Worm (Caenorhabditis elegans) whole organism, L3 larva: ENCODE data around the gene pes-23.
"Not testable (repeated sequence)": the region's sequence is repeated elsewhere in the genome, so short reads cannot be mapped to it uniquely, and the experiment has no call there.

ENCODE experiments used
- R02D3.7 ChIP-seq: fragments of 150-350 bp; optimal IDR thresholded peaks from 2 replicates; lab custom pipeline; 2014; ENCODE audit warnings: missing biosample characterization, missing genetic modification characterization
- ZK546.5 ChIP-seq: sonication (generic microtip); optimal IDR thresholded peaks from 2 replicates; lab custom pipeline; 2017; ENCODE audit warnings: missing biosample characterization, missing genetic modification characterization
- aly-2 ChIP-seq: fragments of 150-350 bp; optimal IDR thresholded peaks from 2 replicates; lab custom pipeline; 2014; ENCODE audit warnings: missing biosample characterization, missing genetic modification characterization
- ceh-16 ChIP-seq: sonication (generic microtip); optimal IDR thresholded peaks from 2 replicates; lab custom pipeline; 2017; ENCODE audit warnings: missing biosample characterization, missing genetic modification characterization
- ceh-28 ChIP-seq: fragments of 150-350 bp; optimal IDR thresholded peaks from 2 replicates; lab custom pipeline; 2014; ENCODE audit warnings: missing biosample characterization, missing genetic modification reagents, missing genetic modification characterization
- ceh-82 ChIP-seq: fragments of 150-350 bp; optimal IDR thresholded peaks from 2 replicates; lab custom pipeline; 2014; ENCODE audit warnings: missing biosample characterization, missing genetic modification characterization
- ceh-9 ChIP-seq: sonication (generic microtip); optimal IDR thresholded peaks from 2 replicates; lab custom pipeline; 2018; ENCODE audit warnings: missing biosample characterization, missing genetic modification characterization
- daf-12 ChIP-seq: fragments of 150-350 bp; optimal IDR thresholded peaks from 2 replicates; lab custom pipeline; 2014; ENCODE audit warnings: missing biosample characterization, missing genetic modification reagents, missing genetic modification characterization
- egl-27 ChIP-seq: sonication (generic microtip); optimal IDR thresholded peaks from 4 replicates; lab custom pipeline; 2017; ENCODE audit warnings: missing biosample characterization, missing genetic modification reagents, missing genetic modification characterization
- egl-5 ChIP-seq: fragments of 150-350 bp; optimal IDR thresholded peaks from 2 replicates; lab custom pipeline; 2017; ENCODE audit warnings: missing biosample characterization, missing genetic modification reagents, missing genetic modification characterization, inconsistent platforms
- elt-1 ChIP-seq: fragments of 150-350 bp; optimal IDR thresholded peaks from 2 replicates; lab custom pipeline; 2014; ENCODE audit warnings: missing biosample characterization, missing genetic modification characterization
- elt-2 ChIP-seq: sonication (generic microtip); optimal IDR thresholded peaks from 2 replicates; lab custom pipeline; 2016; ENCODE audit warnings: missing genetic modification reagents, mild to moderate bottlenecking, missing genetic modification characterization, missing compliant biosample characterization
- eor-1 ChIP-seq, 2 experiments: fragments of 150-350 bp; optimal IDR thresholded peaks; 2 replicates each; lab custom pipeline; 2014 to 2018; ENCODE audit warnings: missing biosample characterization in 2 of 2, missing genetic modification characterization in 2 of 2
- fkh-10 ChIP-seq: sonication (generic microtip); optimal IDR thresholded peaks from 2 replicates; lab custom pipeline; 2017; ENCODE audit warnings: missing biosample characterization, missing genetic modification reagents, missing genetic modification characterization
- fkh-2 ChIP-seq: fragments of 150-350 bp; optimal IDR thresholded peaks from 2 replicates; lab custom pipeline; 2014; ENCODE audit warnings: missing biosample characterization, missing genetic modification reagents, missing genetic modification characterization
- jun-1 ChIP-seq: fragments of 150-350 bp; optimal IDR thresholded peaks from 2 replicates; lab custom pipeline; 2014; ENCODE audit warnings: missing biosample characterization, missing genetic modification reagents, missing genetic modification characterization
- lin-15B ChIP-seq: fragments of 150-350 bp; optimal IDR thresholded peaks from 2 replicates; lab custom pipeline; 2014; ENCODE audit warnings: missing biosample characterization, missing genetic modification characterization
- lin-39 ChIP-seq: fragments of 150-350 bp; optimal IDR thresholded peaks from 2 replicates; lab custom pipeline; 2018; ENCODE audit warnings: missing biosample characterization, missing genetic modification reagents, missing genetic modification characterization
- lsy-12 ChIP-seq: sonication (generic microtip); optimal IDR thresholded peaks from 2 replicates; lab custom pipeline; 2016; ENCODE audit warnings: mild to moderate bottlenecking, missing genetic modification characterization, missing compliant biosample characterization
- mdl-1 ChIP-seq: fragments of 150-350 bp; optimal IDR thresholded peaks from 2 replicates; lab custom pipeline; 2014; ENCODE audit warnings: missing biosample characterization, missing genetic modification characterization
- mml-1 ChIP-seq: fragments of 150-350 bp; sonication (generic microtip); optimal IDR thresholded peaks from 3 replicates; lab custom pipeline; 2014; ENCODE audit warnings: missing biosample characterization, missing genetic modification characterization
- nhr-11 ChIP-seq: fragments of 150-350 bp; optimal IDR thresholded peaks from 2 replicates; lab custom pipeline; 2014; ENCODE audit warnings: missing biosample characterization, missing genetic modification characterization
- nhr-23 ChIP-seq: fragments of 150-350 bp; optimal IDR thresholded peaks from 2 replicates; lab custom pipeline; 2014; ENCODE audit warnings: missing biosample characterization, missing genetic modification reagents, missing genetic modification characterization
- nhr-25 ChIP-seq: sonication (generic microtip); optimal IDR thresholded peaks from 2 replicates; lab custom pipeline; 2017; ENCODE audit warnings: missing biosample characterization, missing genetic modification characterization
- nhr-43 ChIP-seq: sonication (generic microtip); optimal IDR thresholded peaks from 2 replicates; lab custom pipeline; 2016; ENCODE audit warnings: mild to moderate bottlenecking, missing genetic modification characterization, missing compliant biosample characterization; ENCODE audit not compliant: poor library complexity, severe bottlenecking
- nhr-67 ChIP-seq: fragments of 150-350 bp; optimal IDR thresholded peaks from 2 replicates; lab custom pipeline; 2014; ENCODE audit warnings: missing biosample characterization, missing genetic modification characterization
- nhr-76 ChIP-seq: fragments of 150-350 bp; sonication (generic microtip); optimal IDR thresholded peaks from 5 replicates; lab custom pipeline; 2014; ENCODE audit warnings: missing biosample characterization, missing genetic modification characterization
- nhr-77 ChIP-seq: fragments of 150-350 bp; optimal IDR thresholded peaks from 2 replicates; lab custom pipeline; 2014; ENCODE audit warnings: missing biosample characterization, missing genetic modification characterization
- pha-4 ChIP-seq: fragments of 150-350 bp; optimal IDR thresholded peaks from 2 replicates; lab custom pipeline; 2014; ENCODE audit warnings: missing biosample characterization, missing genetic modification reagents, missing genetic modification characterization
- pqm-1 ChIP-seq: fragments of 150-350 bp; optimal IDR thresholded peaks from 2 replicates; lab custom pipeline; 2017; ENCODE audit warnings: missing biosample characterization, missing genetic modification characterization, inconsistent platforms
- sea-2 ChIP-seq: fragments of 150-350 bp; sonication (generic microtip); optimal IDR thresholded peaks from 4 replicates; lab custom pipeline; 2014; ENCODE audit warnings: missing biosample characterization, missing genetic modification reagents, missing genetic modification characterization
- skn-1 ChIP-seq: fragments of 150-350 bp; optimal IDR thresholded peaks from 2 replicates; lab custom pipeline; 2014; ENCODE audit warnings: missing biosample characterization, missing genetic modification characterization
- snpc-4 ChIP-seq: fragments of 150-350 bp; optimal IDR thresholded peaks from 2 replicates; lab custom pipeline; 2014; ENCODE audit warnings: missing biosample characterization, missing genetic modification characterization
- unc-39 ChIP-seq: sonication (generic microtip); optimal IDR thresholded peaks from 4 replicates; lab custom pipeline; 2017; ENCODE audit warnings: missing biosample characterization, missing genetic modification characterization
- zag-1 ChIP-seq: fragments of 150-350 bp; optimal IDR thresholded peaks from 2 replicates; lab custom pipeline; 2014; ENCODE audit warnings: missing biosample characterization, missing genetic modification characterization
- ztf-11 ChIP-seq: fragments of 150-350 bp; optimal IDR thresholded peaks from 2 replicates; lab custom pipeline; 2014; ENCODE audit warnings: missing biosample characterization, missing genetic modification characterization

Gene pes-23

DNA sequence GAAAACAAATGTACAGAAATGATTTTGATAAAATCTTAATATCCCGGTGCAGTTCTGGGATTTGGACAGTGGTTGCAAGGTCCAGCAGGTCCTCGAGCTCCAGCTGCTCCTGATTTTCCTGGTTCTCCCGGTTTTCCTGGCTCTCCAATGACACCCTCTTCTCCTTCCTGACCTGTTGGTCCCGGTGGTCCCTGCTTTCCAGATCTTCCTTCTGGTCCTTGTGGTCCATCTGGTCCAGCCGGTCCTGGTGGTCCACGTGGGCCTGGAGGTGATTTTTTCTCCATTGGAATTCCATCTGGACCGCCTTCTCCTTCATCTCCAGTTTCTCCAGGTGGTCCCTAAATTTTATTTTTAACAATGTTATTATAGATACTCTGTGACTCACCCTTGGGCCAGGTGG lies 25.9 kb upstream of the pes-23 start:
- TF ChIP-seq nhr-77 (tag; lab: Kevin White, UChicago) (no peak), nhr-67 (tag; lab: Kevin White, UChicago) (no peak), nhr-23 (tag; lab: Kevin White, UChicago) (no peak), ceh-16 (tag; lab: Kevin White, UChicago) (no peak), ceh-28 (tag; lab: Kevin White, UChicago) (no peak), elt-2 (tag; lab: Kevin White, UChicago) (no peak), nhr-25 (tag; lab: Kevin White, UChicago) (no peak), pqm-1 (no peak), fkh-2 (tag; lab: Kevin White, UChicago) (no peak), zag-1 (tag; lab: Kevin White, UChicago) (no peak), lsy-12 (tag; lab: Kevin White, UChicago) (no peak), snpc-4 (tag; lab: Kevin White, UChicago) (no peak), R02D3.7 (tag; lab: Kevin White, UChicago) (no peak), nhr-43 (no peak), mml-1 (tag; lab: Kevin White, UChicago) (no peak), egl-27 (tag; lab: Kevin White, UChicago) (no peak)

DNA sequence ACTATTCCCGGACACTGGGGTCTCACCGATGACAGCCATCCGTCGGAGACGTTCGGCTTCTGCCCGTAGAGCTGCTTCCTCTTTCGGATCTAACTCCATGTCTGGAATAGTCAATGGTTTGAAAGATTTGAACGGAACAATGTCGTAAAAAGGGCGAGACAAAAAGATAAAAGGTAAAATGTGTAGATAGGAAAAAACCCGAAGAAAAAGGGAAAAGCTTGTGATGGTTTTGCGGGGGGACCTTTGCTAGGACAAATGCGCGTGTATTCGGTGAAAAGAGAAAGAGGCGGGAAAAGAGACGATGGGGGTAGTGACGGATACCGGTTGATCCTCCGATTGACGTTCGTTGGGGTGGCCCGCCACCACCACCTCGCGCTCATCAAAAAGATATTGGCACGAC lies 23.7 kb upstream of the pes-23 start, which contains the start of gene col-173:
Gene col-173, minus strand, starts transcription at position 101 of the 400 bp plus-strand sequence.
- TF ChIP-seq unc-39 (no peak), daf-12 (tag; lab: Kevin White, UChicago) (no peak), jun-1 (tag; lab: Kevin White, UChicago) (no peak), ceh-9 (tag; lab: Kevin White, UChicago) (no peak)

DNA sequence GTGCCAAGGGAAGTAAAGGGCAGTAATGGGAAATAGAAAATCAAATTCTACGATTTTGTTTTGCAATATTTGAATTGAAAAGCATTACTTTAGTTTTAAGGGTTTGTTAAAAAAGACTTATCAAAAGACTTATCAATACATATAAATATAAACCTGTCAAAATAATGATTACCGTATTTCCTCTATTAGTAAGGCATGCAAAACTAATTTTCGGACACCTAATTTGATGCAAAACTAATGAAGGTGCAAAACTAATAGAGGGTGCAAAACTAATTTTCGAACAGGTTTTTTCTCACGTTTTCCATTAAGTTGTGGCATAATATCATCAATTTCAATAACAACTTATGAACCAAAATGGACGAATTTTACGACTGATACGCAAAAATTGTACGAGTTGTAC lies 19.4 kb upstream of the pes-23 start, which contains the start of gene F41C6.6:
Gene F41C6.6, minus strand, starts transcription at position 101 of the 400 bp plus-strand sequence.
- not testable (repeated sequence) for TF ChIP-seq nhr-11, elt-2, lsy-12 (tag; lab: Kevin White, UChicago)
- TF ChIP-seq, all 47 proteins: peak for 0; not testable (repeated sequence) for 47

DNA sequence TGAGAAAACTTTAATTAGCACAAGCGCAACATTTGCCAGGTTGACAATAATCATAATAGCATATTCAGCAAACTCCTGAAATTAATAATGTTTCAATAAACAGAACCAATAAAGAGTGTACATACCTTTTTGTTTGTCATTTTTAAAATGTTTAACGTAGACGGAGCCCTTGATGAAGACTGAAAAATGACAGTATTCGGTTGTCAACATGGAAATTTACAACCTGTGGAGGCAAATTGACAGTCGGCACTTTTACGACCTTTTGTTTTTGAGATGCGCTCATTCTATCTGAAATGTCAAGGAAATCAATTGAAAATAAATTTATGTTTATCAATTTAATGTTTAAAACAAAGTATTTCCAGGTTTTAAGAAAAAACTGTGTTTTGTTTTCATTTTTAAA lies 16.7 kb upstream of the pes-23 start:
- TF ChIP-seq elt-2 (tag; lab: Kevin White, UChicago): peak; percentile 59
- TF ChIP-seq zag-1 (tag; lab: Kevin White, UChicago): no peak
- peak; percentile 5 for TF ChIP-seq pqm-1
- peak; percentile 48 for TF ChIP-seq pha-4 (tag; lab: Kevin White, UChicago)
- TF ChIP-seq unc-39: no peak
- no peak for TF ChIP-seq lin-39 (tag; lab: Kevin White, UChicago)
- no peak for TF ChIP-seq nhr-67 (tag; lab: Kevin White, UChicago)
- TF ChIP-seq elt-1 (tag; lab: Kevin White, UChicago): no peak
- TF ChIP-seq, all 47 proteins: peak for 3

DNA sequence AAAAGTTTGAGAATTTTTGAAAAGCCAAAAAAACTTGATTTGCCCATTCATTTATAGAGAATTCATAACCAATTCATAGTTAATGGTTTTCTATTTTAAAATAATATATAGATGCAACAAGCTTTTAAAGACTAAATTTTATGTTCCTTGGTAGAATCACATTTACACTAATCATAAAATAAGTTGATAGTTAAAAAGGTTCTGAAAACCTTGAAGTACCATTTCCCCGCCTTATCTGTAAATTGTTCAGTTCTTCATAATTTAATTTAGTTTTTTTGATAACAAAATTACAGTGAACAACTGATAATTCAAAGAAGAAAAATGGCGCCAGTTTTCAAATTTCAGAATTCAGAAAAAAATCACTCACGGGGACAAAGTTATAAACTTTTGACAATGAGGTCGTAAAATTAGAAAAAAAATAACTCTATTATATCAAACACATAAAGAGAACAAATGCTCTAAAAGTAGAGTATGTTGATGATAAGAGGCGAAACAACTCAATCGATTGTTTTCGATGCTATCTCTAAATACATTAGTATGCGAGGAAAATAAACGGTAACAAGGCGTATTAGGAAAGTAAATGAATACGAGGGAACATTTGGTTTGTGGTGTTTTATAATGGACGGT lies 15.8 kb upstream of the pes-23 start, which contains the start of gene F41C6.7:
Gene F41C6.7, minus strand, starts transcription at position 51 of the 627 bp plus-strand sequence.
- no peak for TF ChIP-seq ceh-82 (tag; lab: Kevin White, UChicago)
- peak; percentile 88 for TF ChIP-seq elt-2 (tag; lab: Kevin White, UChicago)
- no peak for TF ChIP-seq skn-1 (tag; lab: Kevin White, UChicago)
- no peak for TF ChIP-seq R02D3.7 (tag; lab: Kevin White, UChicago)
- no peak for TF ChIP-seq nhr-23 (tag; lab: Kevin White, UChicago)
- no peak for TF ChIP-seq lin-15B (tag; lab: Kevin White, UChicago)
- TF ChIP-seq nhr-76 (tag; lab: Kevin White, UChicago): no peak
- peak; percentile 72 for TF ChIP-seq pqm-1
- no peak for TF ChIP-seq lsy-12 (tag; lab: Kevin White, UChicago)
- TF ChIP-seq zag-1 (tag; lab: Kevin White, UChicago): no peak
- TF ChIP-seq sea-2: no peak
- TF ChIP-seq ceh-28 (tag; lab: Kevin White, UChicago): no peak
- TF ChIP-seq pha-4 (tag; lab: Kevin White, UChicago): peak; percentile 8

DNA sequence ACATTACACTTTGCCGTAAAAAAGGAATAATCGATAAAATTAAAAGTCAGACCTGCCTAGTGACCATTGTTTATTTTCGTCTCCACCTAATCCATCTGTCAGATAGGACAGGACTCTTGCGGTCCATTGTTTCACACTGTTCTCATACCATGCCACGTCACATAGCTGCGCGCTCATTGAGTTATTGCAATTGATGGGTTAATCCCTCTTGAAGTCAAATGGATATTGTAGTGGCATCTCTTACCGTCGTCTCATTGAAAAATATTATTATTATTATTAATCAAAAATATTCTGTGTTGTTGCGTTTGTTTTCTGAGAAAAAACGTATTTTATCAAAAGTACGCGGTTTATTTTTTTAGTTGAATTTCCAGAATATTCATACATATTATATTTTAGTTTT lies 13.0 kb upstream of the pes-23 start:
- TF ChIP-seq lin-15B (tag; lab: Kevin White, UChicago): no peak
- TF ChIP-seq egl-5 (tag; lab: Kevin White, UChicago): no peak
- TF ChIP-seq eor-1 (tag; optimal IDR thresholded peaks at IDR 0.05; lab: Kevin White, UChicago): no peak
- TF ChIP-seq unc-39: no peak
- no peak for TF ChIP-seq ceh-28 (tag; lab: Kevin White, UChicago)
- no peak for TF ChIP-seq fkh-2 (tag; lab: Kevin White, UChicago)
- TF ChIP-seq ceh-9 (tag; lab: Kevin White, UChicago): no peak
- TF ChIP-seq nhr-67 (tag; lab: Kevin White, UChicago): no peak
- no peak for TF ChIP-seq ZK546.5 (tag; lab: Kevin White, UChicago)
- no peak for TF ChIP-seq nhr-77 (tag; lab: Kevin White, UChicago)
- TF ChIP-seq nhr-25 (tag; lab: Kevin White, UChicago): no peak
- no peak for TF ChIP-seq sea-2
- no peak for TF ChIP-seq skn-1 (tag; lab: Kevin White, UChicago)
- TF ChIP-seq aly-2: no peak
- no peak for TF ChIP-seq elt-1 (tag; lab: Kevin White, UChicago)
- no peak for TF ChIP-seq lin-39 (tag; lab: Kevin White, UChicago)
- TF ChIP-seq mdl-1 (tag; lab: Kevin White, UChicago): no peak
- no peak for TF ChIP-seq ztf-11 (tag; lab: Kevin White, UChicago)
- no peak for TF ChIP-seq fkh-10 (GFP tag; lab: Kevin White, UChicago)
